Worm (Caenorhabditis elegans) whole organism, young adult: ENCODE measurements around the gene C47D12.4.

ENCODE experiments used
- C06A6.2 ChIP-seq: fragments of 200-800 bp; sonication (Bioruptor generic); conservative IDR thresholded peaks from 2 replicates; pipeline ENCODE4 v1.3.6; 2022; ENCODE audit warnings: missing genetic modification characterization, missing compliant biosample characterization
- ceh-40 ChIP-seq: fragments of 200-800 bp; sonication (Bioruptor generic); IDR thresholded peaks from 2 replicates; pipeline ENCODE4 v1.3.6; 2022; ENCODE audit warnings: missing genetic modification characterization, missing compliant biosample characterization
- ets-4 ChIP-seq: fragments of 200-800 bp; sonication (Bioruptor generic); optimal IDR thresholded peaks from 2 replicates; lab custom pipeline; 2018; ENCODE audit warnings: mild to moderate bottlenecking, missing genetic modification characterization, missing compliant biosample characterization
- nfya-2 ChIP-seq: fragments of 200-800 bp; sonication (Bioruptor generic); IDR thresholded peaks from 2 replicates; pipeline ENCODE4 v1.3.6; 2022; ENCODE audit warnings: missing genetic modification reagents, missing genetic modification characterization, missing compliant biosample characterization
- pha-4 ChIP-seq: fragments of 150-350 bp; sonication (generic microtip); optimal IDR thresholded peaks from 2 replicates; lab custom pipeline; 2014; ENCODE audit warnings: missing biosample characterization, missing genetic modification reagents, missing genetic modification characterization
- snpc-4 ChIP-seq, 5 experiments: fragments of 150-350 bp in 1 of 5; sonication (generic microtip) in 4 of 5; optimal IDR thresholded peaks; 2 replicates each; lab custom pipeline; 2014 to 2018; ENCODE audit warnings: missing genetic modification characterization in 5 of 5, missing biosample characterization in 3 of 5, antibody characterized with exemption in 2 of 5, mild to moderate bottlenecking in 2 of 5, missing compliant biosample characterization in 2 of 5, missing genotype in 2 of 5, moderate library complexity in 2 of 5, missing genetic modification reagents in 1 of 5
- unc-62 ChIP-seq: fragments of 150-350 bp; optimal IDR thresholded peaks from 2 replicates; lab custom pipeline; 2014; ENCODE audit warnings: missing biosample characterization, missing genetic modification reagents, missing genetic modification characterization
- zim-3 ChIP-seq: sonication (generic microtip); optimal IDR thresholded peaks from 2 replicates; lab custom pipeline; 2017; ENCODE audit warnings: mild to moderate bottlenecking, missing genetic modification characterization, moderate library complexity, missing compliant biosample characterization

ce11 chrII:11637189-11637754, 44.3 kb upstream of the C47D12.4 start:
- TF ChIP-seq nfya-2 (GFP tag; lab: Robert Waterston, UW) (no peak), snpc-4 (GFP tag; optimal IDR thresholded peaks at IDR 0.05; lab: Kevin White, UChicago) (no peak), snpc-4 (tag; optimal IDR thresholded peaks at IDR 0.05; lab: Kevin White, UChicago) (no peak), ets-4 (GFP tag; lab: Kevin White, UChicago) (no peak), C06A6.2 (0 out of 2 replicates have a peak, but pooled peaks have one; percentile 9), zim-3 (tag; lab: Kevin White, UChicago) (no peak), unc-62 (no peak), ceh-40 (GFP tag; lab: Robert Waterston, UW) (no peak), pha-4 (tag; lab: Kevin White, UChicago) (no peak)
